Worm (Caenorhabditis elegans): ENCODE results near the gene Y97E10B.1.

- TF ChIP-seq pha-2 (tag; optimal IDR thresholded peaks at IDR 0.05) = no peak
- no peak for TF ChIP-seq unc-42 (tag; optimal IDR thresholded peaks at IDR 0.05)
- TF ChIP-seq dmd-4 (tag; optimal IDR thresholded peaks at IDR 0.05; ENCODE audit: borderline replicate concordance) = no peak
- no peak for TF ChIP-seq pax-1 (tag; optimal IDR thresholded peaks at IDR 0.05)
- no peak for TF ChIP-seq lin-11 (tag; optimal IDR thresholded peaks at IDR 0.05)
- no peak for TF ChIP-seq ets-4 (tag; optimal IDR thresholded peaks at IDR 0.05)
- TF ChIP-seq dve-1 (tag; optimal IDR thresholded peaks at IDR 0.05) = no peak
- TF ChIP-seq pag-3 (tag; optimal IDR thresholded peaks at IDR 0.05; ENCODE audit: borderline replicate concordance) = no peak
- TF ChIP-seq ttx-3 (tag; optimal IDR thresholded peaks at IDR 0.05) = no peak
- TF ChIP-seq ceh-18 (tag; optimal IDR thresholded peaks at IDR 0.05) = no peak
- TF ChIP-seq ama-1 (optimal IDR thresholded peaks at IDR 0.05) = no peak
- TF ChIP-seq hlh-30 (tag; optimal IDR thresholded peaks at IDR 0.05; ENCODE audit: insufficient read depth) = no peak
- TF ChIP-seq ceh-14 (tag; optimal IDR thresholded peaks at IDR 0.05) = no peak
Measured at ce11 chrV:7958740-7959320, 15.2 kb downstream of the Y97E10B.1 start, which contains the start of the genes clec-217 and F26D11.2.

Measured in whole organism, late embryonic.